Worm (Caenorhabditis elegans): ENCODE measurements around the gene sdz-33.
A peak's percentile ranks its signal among the peaks of the same experiment; 100 is the strongest.

sdz-33 gene

DNA sequence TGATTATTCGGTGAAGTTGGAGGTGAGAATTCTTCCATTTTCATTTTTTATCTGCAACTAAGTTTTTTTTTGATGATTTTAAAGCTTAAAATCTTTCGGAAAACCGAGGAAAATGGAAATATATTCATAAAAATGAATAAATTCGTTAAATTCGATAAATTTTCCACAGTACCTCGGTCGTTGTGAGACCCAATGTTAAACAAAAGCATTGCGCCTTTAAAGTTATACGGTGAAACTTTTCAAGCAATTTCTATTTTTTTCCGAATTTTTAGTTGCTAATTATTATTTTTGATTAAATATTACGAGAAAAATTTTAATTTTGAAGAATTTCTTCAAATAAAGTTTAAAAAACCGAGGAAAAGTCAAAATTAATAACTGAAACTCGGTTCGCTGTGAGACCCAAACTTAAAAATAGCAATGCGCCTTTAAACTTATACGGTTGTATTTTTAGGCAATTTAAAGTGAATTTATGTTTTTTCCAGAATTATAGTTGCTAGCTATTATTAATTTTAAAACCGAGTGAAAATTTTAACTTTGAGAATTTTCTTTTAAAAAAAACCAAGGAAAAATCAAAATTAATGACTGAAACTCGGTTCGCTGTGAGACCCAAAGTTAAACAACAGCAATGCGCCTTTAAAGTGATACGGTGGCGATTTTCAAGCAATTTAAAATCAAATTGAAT lies 37.9 kb upstream of the sdz-33 start, which contains the start of gene taf-12:
TSS of gene taf-12 (minus strand) at position 51 of the 682 bp plus-strand sequence.
- TF ChIP-seq ZK337.2 (GFP tag; IDR thresholded peaks at IDR 0.05) (no peak), lin-13 (GFP tag; optimal IDR thresholded peaks at IDR 0.05) (no peak), unc-130 (GFP tag; optimal IDR thresholded peaks at IDR 0.05) (peak; percentile 61), pqm-1 (tag; optimal IDR thresholded peaks at IDR 0.05) (no peak), F49E8.2 (tag; optimal IDR thresholded peaks at IDR 0.05; ENCODE audit: borderline replicate concordance) (peak; percentile 92), tra-1 (GFP tag; IDR thresholded peaks at IDR 0.05) (no peak), unc-62 (GFP tag; optimal IDR thresholded peaks at IDR 0.05 in 1 of 2) (no peak), unc-62 (tag; optimal IDR thresholded peaks at IDR 0.05) (no peak), dpl-1 (GFP tag; optimal IDR thresholded peaks at IDR 0.05) (no peak), lin-38 (GFP tag; IDR thresholded peaks at IDR 0.05) (0 out of 2 replicates have a peak, but pooled peaks have one; percentile 25), egl-43 (GFP tag; IDR thresholded peaks at IDR 0.05) (no peak), php-3 (GFP tag; IDR thresholded peaks at IDR 0.05) (no peak)

DNA sequence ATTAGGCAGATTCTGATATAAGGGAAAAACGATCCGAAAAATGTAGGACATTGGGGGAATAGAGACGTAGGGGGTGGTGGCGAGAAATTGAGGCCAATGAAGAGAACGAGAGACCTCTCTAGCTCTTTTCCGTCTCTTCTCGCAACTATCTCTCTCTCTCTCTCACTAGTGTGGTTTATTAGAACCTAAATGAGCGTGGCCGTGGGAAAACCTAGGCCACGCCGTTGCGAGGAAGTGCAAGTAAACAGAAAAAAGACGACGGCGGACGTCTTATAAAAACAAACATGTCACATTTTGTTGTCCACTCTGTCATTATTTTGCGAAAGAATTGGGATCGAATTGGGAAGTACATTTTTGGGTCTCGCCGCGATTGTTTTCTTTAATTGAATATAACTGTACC lies 37.3 kb upstream of the sdz-33 start:
- TF ChIP-seq nhr-6 (tag; optimal IDR thresholded peaks at IDR 0.05): peak; percentile 91
- TF ChIP-seq zip-11 (GFP tag; IDR thresholded peaks at IDR 0.05): no peak
- peak; percentile 58 for TF ChIP-seq fkh-10 (GFP tag; optimal IDR thresholded peaks at IDR 0.05)
- peak; percentile 91 for TF ChIP-seq dve-1 (tag; optimal IDR thresholded peaks at IDR 0.05; ENCODE audit: insufficient read depth)
- no peak for TF ChIP-seq egl-27 (tag; optimal IDR thresholded peaks at IDR 0.05)
- no peak for TF ChIP-seq ama-1 (optimal IDR thresholded peaks at IDR 0.05)
- no peak for TF ChIP-seq ztf-11 (tag; optimal IDR thresholded peaks at IDR 0.05)
- TF ChIP-seq daf-19 (GFP tag; conservative IDR thresholded peaks at IDR 0.05): no peak
- no peak for TF ChIP-seq ceh-32 (tag; optimal IDR thresholded peaks at IDR 0.05; ENCODE audit: poor library complexity)
- TF ChIP-seq ceh-62 (tag; optimal IDR thresholded peaks at IDR 0.05): no peak
- no peak for TF ChIP-seq dmd-8 (GFP tag; IDR thresholded peaks at IDR 0.05)
- TF ChIP-seq hlh-11 (tag; optimal IDR thresholded peaks at IDR 0.05): peak; percentile 87
- no peak for TF ChIP-seq Y48G9A.11 (GFP tag; IDR thresholded peaks at IDR 0.05)
- no peak for TF ChIP-seq snpc-1.2 (GFP tag; IDR thresholded peaks at IDR 0.05)
- TF ChIP-seq egl-43 (GFP tag; IDR thresholded peaks at IDR 0.05): 0 out of 2 replicates have a peak, but pooled peaks have one; percentile 23
- TF ChIP-seq F10B5.3 (tag; optimal IDR thresholded peaks at IDR 0.05): no peak
- 0 out of 2 replicates have a peak, but pooled peaks have one; percentile 32 for TF ChIP-seq vab-7 (GFP tag; IDR thresholded peaks at IDR 0.05)
- TF ChIP-seq nhr-10 (tag; optimal IDR thresholded peaks at IDR 0.05): no peak
- TF ChIP-seq nhr-76 (tag; optimal IDR thresholded peaks at IDR 0.05): no peak
- TF ChIP-seq nhr-77 (tag; optimal IDR thresholded peaks at IDR 0.05): peak; percentile 74
- TF ChIP-seq spr-3 (GFP tag; optimal IDR thresholded peaks at IDR 0.05): peak; percentile 43
- peak; percentile 97 for TF ChIP-seq mes-2 (tag; optimal IDR thresholded peaks at IDR 0.05; ENCODE audit: poor library complexity, severe bottlenecking)
- TF ChIP-seq zfp-3 (GFP tag; conservative IDR thresholded peaks at IDR 0.05): no peak
- peak; percentile 36; the same call in 1 of the 2 replicates for TF ChIP-seq ZK337.2 (GFP tag; IDR thresholded peaks at IDR 0.05)
- peak; percentile 40 to 88 for TF ChIP-seq daf-16 (GFP tag; optimal IDR thresholded peaks at IDR 0.05)
- peak; percentile 99 for TF ChIP-seq daf-16 (tag; optimal IDR thresholded peaks at IDR 0.05)
- peak; percentile 9 for TF ChIP-seq jun-1 (tag; optimal IDR thresholded peaks at IDR 0.05)
- TF ChIP-seq hif-1 (tag; optimal IDR thresholded peaks at IDR 0.05): peak in 1 of 2 experiments; percentile 90
- no peak for TF ChIP-seq tag-97 (GFP tag; IDR thresholded peaks at IDR 0.05)
- no peak for TF ChIP-seq attf-4 (tag; optimal IDR thresholded peaks at IDR 0.05)
- TF ChIP-seq nhr-25 (tag; optimal IDR thresholded peaks at IDR 0.05; ENCODE audit: borderline replicate concordance, insufficient read depth): no peak
- TF ChIP-seq aha-1 (tag): no peak
- TF ChIP-seq nhr-11 (tag; optimal IDR thresholded peaks at IDR 0.05): peak; percentile 87
- TF ChIP-seq tra-1 (GFP tag; IDR thresholded peaks at IDR 0.05): peak; percentile 55; the same call in 1 of the 2 replicates
- no peak for TF ChIP-seq lin-29 (GFP tag; IDR thresholded peaks at IDR 0.05)
- peak; percentile 85 for TF ChIP-seq nhr-28 (tag; optimal IDR thresholded peaks at IDR 0.05)
- peak; percentile 84 for TF ChIP-seq dmd-6 (GFP tag; IDR thresholded peaks at IDR 0.05)
- TF ChIP-seq ceh-28 (tag; optimal IDR thresholded peaks at IDR 0.05): no peak
- TF ChIP-seq F26F4.8 (GFP tag; conservative IDR thresholded peaks at IDR 0.05): no peak
- TF ChIP-seq mdt-29 (GFP tag; IDR thresholded peaks at IDR 0.05): no peak
- peak; percentile 75 for TF ChIP-seq dpl-1 (GFP tag; optimal IDR thresholded peaks at IDR 0.05)

All from whole organism, L4 larva.